Fruit fly (Drosophila melanogaster) whole organism, embryonic: Measurements from ENCODE around the gene Pex3.

Experiments
- CG34376 ChIP-seq: fragments of 200-800 bp; sonication (Bioruptor generic); optimal IDR thresholded peaks from 2 replicates; lab custom pipeline; 2018; ENCODE audit warnings: missing biosample characterization, mild to moderate bottlenecking, missing genetic modification characterization
- lmd ChIP-seq: fragments of 200-800 bp; sonication (Bioruptor generic); IDR thresholded peaks from 2 replicates; pipeline ENCODE4 v1.3.6; 2022; ENCODE audit warnings: missing biosample characterization, missing genetic modification characterization
- schlank ChIP-seq: fragments of 200-800 bp; sonication (Bioruptor generic); optimal IDR thresholded peaks from 2 replicates; lab custom pipeline; 2018; ENCODE audit warnings: missing biosample characterization, mild to moderate bottlenecking, missing genetic modification characterization

DNA sequence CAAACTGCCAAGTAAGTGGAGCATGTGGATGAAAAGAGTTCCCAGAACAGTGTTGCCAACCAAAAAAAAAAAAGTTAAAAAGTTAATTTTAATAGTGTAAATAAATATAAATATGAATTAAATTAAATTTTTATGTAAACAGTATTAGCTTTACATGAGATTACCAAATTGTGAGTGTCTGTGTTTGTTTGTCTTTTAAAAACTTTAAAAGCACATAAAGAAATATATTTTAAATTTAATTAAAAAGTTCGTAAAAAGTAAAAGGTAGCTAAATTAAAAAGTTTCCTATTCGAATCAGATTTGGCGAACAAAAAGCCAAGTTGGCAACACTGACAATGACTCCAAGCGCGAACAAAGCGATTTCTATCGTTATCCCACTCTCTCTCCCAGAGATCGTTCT, 35.2 kb upstream of the Pex3 start:
- TF ChIP-seq CG34376 (GFP tag; lab: Kevin White, UChicago) (no peak), schlank (no peak), lmd (GFP tag; lab: Robert Waterston, UW) (no peak)
